Fruit fly (Drosophila melanogaster) whole organism, embryonic: Measurements from ENCODE around the gene Tpst.

Source experiments
- Bteb2 ChIP-seq: fragments of 200-800 bp; sonication (Bioruptor generic); optimal IDR thresholded peaks from 2 replicates; lab custom pipeline; 2016; ENCODE audit warnings: missing biosample characterization, missing genetic modification characterization
- CG10267 ChIP-seq: fragments of 200-800 bp; sonication (Bioruptor generic); optimal IDR thresholded peaks from 2 replicates; lab custom pipeline; 2018; ENCODE audit warnings: missing biosample characterization, mild to moderate bottlenecking, missing genetic modification characterization, moderate library complexity
- CG10274 ChIP-seq: fragments of 200-800 bp; sonication (Bioruptor generic); optimal IDR thresholded peaks from 3 replicates; lab custom pipeline; 2017; ENCODE audit warnings: missing biosample characterization, mild to moderate bottlenecking, missing genetic modification characterization
- CG11093 ChIP-seq: fragments of 200-800 bp; sonication (Bioruptor generic); IDR thresholded peaks from 3 replicates; pipeline ENCODE4 v1.3.6; 2022; ENCODE audit warnings: missing biosample characterization, missing genetic modification characterization
- CG11560 ChIP-seq: fragments of 200-800 bp; sonication (Bioruptor generic); IDR thresholded peaks from 3 replicates; pipeline ENCODE4 v1.3.6; 2022; ENCODE audit warnings: missing biosample characterization, missing genetic modification characterization
- CG11723 ChIP-seq: fragments of 200-800 bp; sonication (Bioruptor generic); optimal IDR thresholded peaks from 2 replicates; lab custom pipeline; 2017; ENCODE audit warnings: missing biosample characterization, mild to moderate bottlenecking, missing genetic modification characterization
- CG13424 ChIP-seq: fragments of 200-800 bp; sonication (Bioruptor generic); optimal IDR thresholded peaks from 2 replicates; lab custom pipeline; 2019; ENCODE audit warnings: missing biosample characterization, mild to moderate bottlenecking, missing genetic modification characterization, moderate library complexity
- CG1529 ChIP-seq: fragments of 200-800 bp; sonication (Bioruptor generic); optimal IDR thresholded peaks from 3 replicates; lab custom pipeline; 2018; ENCODE audit warnings: missing biosample characterization, missing genetic modification characterization
- CG15514 ChIP-seq: fragments of 200-800 bp; sonication (Bioruptor generic); optimal IDR thresholded peaks from 3 replicates; lab custom pipeline; 2017; ENCODE audit warnings: missing biosample characterization, missing genetic modification characterization, mild to moderate bottlenecking, moderate library complexity, missing genetic modification reagents
- CG1602 ChIP-seq: fragments of 200-800 bp; sonication (Bioruptor generic); optimal IDR thresholded peaks from 3 replicates; lab custom pipeline; 2016; ENCODE audit warnings: missing biosample characterization, missing genetic modification characterization
- CG17359 ChIP-seq: fragments of 200-800 bp; sonication (Bioruptor generic); optimal IDR thresholded peaks from 3 replicates; lab custom pipeline; 2018; ENCODE audit warnings: missing biosample characterization, mild to moderate bottlenecking, missing genetic modification characterization, moderate library complexity
- CG17829 ChIP-seq: fragments of 200-800 bp; optimal IDR thresholded peaks from 2 replicates; lab custom pipeline; 2019; ENCODE audit warnings: missing biosample characterization, mild to moderate bottlenecking, missing genetic modification characterization, moderate library complexity
- CG18599 ChIP-seq: fragments of 200-800 bp; sonication (Bioruptor generic); optimal IDR thresholded peaks from 3 replicates; lab custom pipeline; 2017; ENCODE audit warnings: missing biosample characterization, missing genetic modification characterization, mild to moderate bottlenecking, moderate library complexity, missing genetic modification reagents
- CG3281 ChIP-seq: fragments of 200-800 bp; sonication (Bioruptor generic); optimal IDR thresholded peaks from 3 replicates; lab custom pipeline; 2017; ENCODE audit warnings: missing biosample characterization, mild to moderate bottlenecking, missing genetic modification characterization
- CG3995 ChIP-seq: fragments of 200-800 bp; sonication (Bioruptor generic); optimal IDR thresholded peaks from 3 replicates; lab custom pipeline; 2016; ENCODE audit warnings: missing biosample characterization, missing genetic modification characterization
- CG4730 ChIP-seq: fragments of 200-800 bp; sonication (Bioruptor generic); IDR thresholded peaks from 2 replicates; pipeline ENCODE4 v1.3.6; 2022; ENCODE audit warnings: missing biosample characterization, missing genetic modification characterization
- CG5180 ChIP-seq: fragments of 200-800 bp; sonication (Bioruptor generic); optimal IDR thresholded peaks from 3 replicates; lab custom pipeline; 2017; ENCODE audit warnings: missing biosample characterization, missing genetic modification characterization, mild to moderate bottlenecking, moderate library complexity, missing genetic modification reagents
- CG8388 ChIP-seq: fragments of 200-800 bp; sonication (Bioruptor generic); optimal IDR thresholded peaks from 2 replicates; lab custom pipeline; 2019; ENCODE audit warnings: missing biosample characterization, mild to moderate bottlenecking, missing genetic modification characterization, moderate library complexity
- CkIIα-i1 ChIP-seq: fragments of 200-800 bp; sonication (Bioruptor generic); IDR thresholded peaks from 2 replicates; pipeline ENCODE4 v1.3.6; 2022; ENCODE audit warnings: missing biosample characterization, missing genetic modification characterization
- Dbx ChIP-seq: fragments of 200-800 bp; sonication (Bioruptor generic); IDR thresholded peaks from 3 replicates; pipeline ENCODE4 v1.3.6; 2022; ENCODE audit warnings: missing biosample characterization, missing genetic modification characterization
- Dip3 ChIP-seq: fragments of 200-800 bp; sonication (Bioruptor generic); optimal IDR thresholded peaks from 3 replicates; lab custom pipeline; 2016; ENCODE audit warnings: missing biosample characterization, missing genetic modification characterization
- Fer2 ChIP-seq: fragments of 200-800 bp; sonication (Bioruptor generic); optimal IDR thresholded peaks from 2 replicates; lab custom pipeline; 2018; ENCODE audit warnings: missing biosample characterization, mild to moderate bottlenecking, missing genetic modification characterization, moderate library complexity
- H2.0 ChIP-seq: fragments of 200-800 bp; sonication (Bioruptor generic); IDR thresholded peaks from 2 replicates; pipeline ENCODE4 v1.3.6; 2022; ENCODE audit warnings: missing biosample characterization, missing genetic modification characterization
- Hr78 ChIP-seq, 2 experiments: fragments of 200-800 bp in 1 of 2; fragments of >200 bp in 1 of 2; sonication (Bioruptor generic) in 1 of 2; optimal IDR thresholded peaks; 2 replicates each; lab custom pipeline; 2017 to 2019; ENCODE audit warnings: missing biosample characterization in 2 of 2, missing genetic modification characterization in 2 of 2, mild to moderate bottlenecking in 1 of 2, moderate library complexity in 1 of 2
- Mes4 ChIP-seq: fragments of 200-800 bp; sonication (Bioruptor generic); optimal IDR thresholded peaks from 2 replicates; lab custom pipeline; 2016; ENCODE audit warnings: missing biosample characterization, missing genetic modification characterization
- Oaz ChIP-seq: fragments of 200-800 bp; sonication (Bioruptor generic); IDR thresholded peaks from 2 replicates; pipeline ENCODE4 v1.3.6; 2022; ENCODE audit warnings: missing biosample characterization, missing genetic modification characterization
- Rx ChIP-seq: fragments of 200-800 bp; sonication (Bioruptor generic); IDR thresholded peaks from 2 replicates; pipeline ENCODE4 v1.3.6; 2022; ENCODE audit warnings: missing biosample characterization, missing genetic modification characterization
- Sin3A ChIP-seq: fragments of >200 bp; optimal IDR thresholded peaks from 2 replicates; lab custom pipeline; 2018
- Sox100B ChIP-seq: fragments of 200-800 bp; sonication (Bioruptor generic); optimal IDR thresholded peaks from 3 replicates; lab custom pipeline; 2018; ENCODE audit warnings: missing biosample characterization, mild to moderate bottlenecking, missing genetic modification characterization
- Spps ChIP-seq: fragments of 200-800 bp; sonication (Bioruptor generic); optimal IDR thresholded peaks from 2 replicates; lab custom pipeline; 2018; ENCODE audit warnings: missing biosample characterization, mild to moderate bottlenecking, missing genetic modification characterization
- Sry-β ChIP-seq: fragments of 200-800 bp; sonication (Bioruptor generic); optimal IDR thresholded peaks from 2 replicates; lab custom pipeline; 2018; ENCODE audit warnings: missing biosample characterization, mild to moderate bottlenecking, missing genetic modification characterization, moderate library complexity
- Vsx1 ChIP-seq: fragments of 200-800 bp; sonication (Bioruptor generic); optimal IDR thresholded peaks from 2 replicates; lab custom pipeline; 2017; ENCODE audit warnings: missing biosample characterization, mild to moderate bottlenecking, missing genetic modification characterization, missing genetic modification reagents
- ara ChIP-seq: fragments of 200-800 bp; sonication (Bioruptor generic); IDR thresholded peaks from 2 replicates; pipeline ENCODE4 v1.3.6; 2022; ENCODE audit warnings: missing biosample characterization, missing genetic modification characterization
- ash1 ChIP-seq: fragments of 200-800 bp; sonication (Bioruptor generic); optimal IDR thresholded peaks from 2 replicates; lab custom pipeline; 2018; ENCODE audit warnings: missing biosample characterization, mild to moderate bottlenecking, missing genetic modification characterization
- ato ChIP-seq: fragments of 200-800 bp; sonication (Bioruptor generic); IDR thresholded peaks from 2 replicates; pipeline ENCODE4 v1.3.6; 2022; ENCODE audit warnings: missing biosample characterization, missing genetic modification characterization; ENCODE audit not compliant: partially characterized antibody
- bsh ChIP-seq, 2 experiments: fragments of 200-800 bp; sonication (Bioruptor generic); optimal IDR thresholded peaks; 2 replicates each; lab custom pipeline; 2017 to 2018; ENCODE audit warnings: mild to moderate bottlenecking in 2 of 2, missing biosample characterization in 2 of 2, missing genetic modification characterization in 2 of 2, moderate library complexity in 1 of 2
- cad ChIP-seq: fragments of >200 bp; optimal IDR thresholded peaks from 2 replicates; lab custom pipeline; 2017; ENCODE audit warnings: missing biosample characterization, missing genetic modification characterization
- caup ChIP-seq: fragments of 200-800 bp; sonication (Bioruptor generic); optimal IDR thresholded peaks from 3 replicates; lab custom pipeline; 2017; ENCODE audit warnings: missing biosample characterization, mild to moderate bottlenecking, missing genetic modification characterization, moderate library complexity; ENCODE audit not compliant: severe bottlenecking
- danr ChIP-seq: fragments of 200-800 bp; sonication (Bioruptor generic); IDR thresholded peaks from 2 replicates; pipeline ENCODE4 v1.3.6; 2022; ENCODE audit warnings: missing biosample characterization, missing genetic modification characterization
- dati ChIP-seq: fragments of 200-800 bp; sonication (Bioruptor generic); IDR thresholded peaks from 2 replicates; pipeline ENCODE4 v1.3.6; 2022; ENCODE audit warnings: missing biosample characterization, missing genetic modification characterization
- ham ChIP-seq: fragments of 200-800 bp; sonication (Bioruptor generic); IDR thresholded peaks from 2 replicates; pipeline ENCODE4 v1.3.6; 2022; ENCODE audit warnings: missing biosample characterization, missing genetic modification characterization
- ind ChIP-seq: fragments of 200-800 bp; sonication (Bioruptor generic); optimal IDR thresholded peaks from 3 replicates; lab custom pipeline; 2016; ENCODE audit warnings: missing biosample characterization, missing genetic modification characterization
- kay ChIP-seq: fragments of 200-800 bp; sonication (Bioruptor generic); optimal IDR thresholded peaks from 2 replicates; lab custom pipeline; 2016; ENCODE audit warnings: missing biosample characterization, missing genetic modification characterization
- nau ChIP-seq: fragments of 200-800 bp; sonication (Bioruptor generic); optimal IDR thresholded peaks from 3 replicates; lab custom pipeline; 2017; ENCODE audit warnings: missing biosample characterization, mild to moderate bottlenecking, missing genetic modification characterization, missing genetic modification reagents
- oc ChIP-seq: fragments of 200-800 bp; sonication (Bioruptor generic); optimal IDR thresholded peaks from 2 replicates; lab custom pipeline; 2018; ENCODE audit warnings: missing biosample characterization, mild to moderate bottlenecking, missing genetic modification characterization, moderate library complexity
- pho ChIP-seq: fragments of 200-800 bp; sonication (Bioruptor generic); optimal IDR thresholded peaks from 2 replicates; lab custom pipeline; 2016; ENCODE audit warnings: missing biosample characterization, missing genetic modification characterization
- run ChIP-seq: fragments of 200-800 bp; sonication (Bioruptor generic); optimal IDR thresholded peaks from 3 replicates; lab custom pipeline; 2018; ENCODE audit warnings: missing biosample characterization, mild to moderate bottlenecking, missing genetic modification characterization
- sd ChIP-seq: fragments of 200-800 bp; sonication (Bioruptor generic); optimal IDR thresholded peaks from 3 replicates; lab custom pipeline; 2018; ENCODE audit warnings: missing biosample characterization, mild to moderate bottlenecking, missing genetic modification characterization, moderate library complexity
- sima ChIP-seq: fragments of 200-800 bp; sonication (Bioruptor generic); optimal IDR thresholded peaks from 2 replicates; lab custom pipeline; 2016; ENCODE audit warnings: missing biosample characterization, missing genetic modification characterization
- sr ChIP-seq: fragments of 200-800 bp; sonication (Bioruptor generic); IDR thresholded peaks from 3 replicates; pipeline ENCODE4 v1.3.6; 2022; ENCODE audit warnings: missing biosample characterization, missing genetic modification characterization
- tx ChIP-seq: fragments of 200-800 bp; sonication (Bioruptor generic); optimal IDR thresholded peaks from 2 replicates; lab custom pipeline; 2016; ENCODE audit warnings: missing biosample characterization, missing genetic modification characterization
- z ChIP-seq: fragments of 200-800 bp; sonication (Bioruptor generic); IDR thresholded peaks from 3 replicates; pipeline ENCODE4 v1.3.6; 2022; ENCODE audit warnings: missing biosample characterization, missing genetic modification characterization

Tpst gene

dm6 chrX:13570255-13570654 lies 6.6 kb downstream of the Tpst start (continued):
- TF ChIP-seq CG5180 = peak; percentile 10
- TF ChIP-seq tx (GFP tag; lab: Kevin White, UChicago) = no peak
- peak; percentile 33 for TF ChIP-seq caup
- TF ChIP-seq CG18599 (GFP tag; lab: Kevin White, UChicago) = peak; percentile 61
- no peak for TF ChIP-seq sd (tag; lab: Kevin White, UChicago)
- no peak for TF ChIP-seq Dbx (GFP tag; lab: Robert Waterston, UW)
- TF ChIP-seq Bteb2 (GFP tag; lab: Kevin White, UChicago) = no peak
- no peak for TF ChIP-seq CG3995 (GFP tag; lab: Kevin White, UChicago)
- no peak for TF ChIP-seq Dip3 (GFP tag; lab: Kevin White, UChicago)
- TF ChIP-seq Mes4 = no peak
- TF ChIP-seq Hr78 (GFP tag; optimal IDR thresholded peaks at IDR 0.05; lab: Kevin White, UChicago) = no peak
- TF ChIP-seq sr (GFP tag; lab: Robert Waterston, UW) = no peak
- no peak for TF ChIP-seq nau
- no peak; the same call in 1 of the 2 replicates for TF ChIP-seq ara
- TF ChIP-seq CG10267 (tag; lab: Kevin White, UChicago) = no peak
- no peak for TF ChIP-seq dati
- TF ChIP-seq z = no peak
- TF ChIP-seq CkIIα-i1 = no peak
- TF ChIP-seq ind (GFP tag; lab: Kevin White, UChicago) = no peak
- no peak for TF ChIP-seq CG17829 (tag; lab: Kevin White, UChicago)
- TF ChIP-seq CG15514 (GFP tag; lab: Kevin White, UChicago) = peak; percentile 34
- TF ChIP-seq danr (GFP tag; lab: Robert Waterston, UW) = no peak
- TF ChIP-seq sima (GFP tag; lab: Kevin White, UChicago) = no peak
- peak; percentile 10 for TF ChIP-seq Sox100B
- no peak for TF ChIP-seq CG11093 (GFP tag; lab: Robert Waterston, UW)
- TF ChIP-seq CG11723 (GFP tag; lab: Kevin White, UChicago) = no peak
- no peak for TF ChIP-seq H2.0 (GFP tag; lab: Robert Waterston, UW)
- peak; percentile 44 for TF ChIP-seq CG17359 (tag; lab: Kevin White, UChicago)
- TF ChIP-seq ato = no peak
- no peak for TF ChIP-seq CG4730 (GFP tag; lab: Robert Waterston, UW)
- TF ChIP-seq Sin3A (lab: Kevin White, UChicago) = no peak
- no peak for TF ChIP-seq CG11560 (tag; lab: Robert Waterston, UW)
- no peak for TF ChIP-seq cad (GFP tag; lab: Kevin White, UChicago)
- TF ChIP-seq ash1 (GFP tag; lab: Kevin White, UChicago) = no peak
- no peak for TF ChIP-seq Fer2 (tag; lab: Kevin White, UChicago)
- TF ChIP-seq bsh (GFP tag; optimal IDR thresholded peaks at IDR 0.05; lab: Kevin White, UChicago) = peak in 1 of 2 experiments; percentile 32
- no peak for TF ChIP-seq CG10274
- no peak for TF ChIP-seq Vsx1 (GFP tag; lab: Kevin White, UChicago)
- no peak for TF ChIP-seq kay
- no peak for TF ChIP-seq CG1602 (GFP tag; lab: Kevin White, UChicago)
- TF ChIP-seq CG13424 (tag; lab: Kevin White, UChicago) = peak; percentile 15
- no peak for TF ChIP-seq Oaz (GFP tag; lab: Robert Waterston, UW)
- no peak for TF ChIP-seq Rx (GFP tag; lab: Robert Waterston, UW)
- TF ChIP-seq Sry-β (GFP tag; lab: Kevin White, UChicago) = no peak
- TF ChIP-seq CG3281 (GFP tag; lab: Kevin White, UChicago) = peak; percentile 22
- no peak for TF ChIP-seq Spps (tag; lab: Kevin White, UChicago)
- no peak for TF ChIP-seq oc (tag; lab: Kevin White, UChicago)
- TF ChIP-seq CG1529 (GFP tag; lab: Kevin White, UChicago) = no peak
- TF ChIP-seq ham (GFP tag; lab: Robert Waterston, UW) = no peak
- TF ChIP-seq CG8388 (GFP tag; lab: Kevin White, UChicago) = no peak
- no peak for TF ChIP-seq pho (GFP tag; lab: Kevin White, UChicago)
- TF ChIP-seq run (tag; lab: Kevin White, UChicago) = no peak
